Worm (Caenorhabditis elegans): Measurements from ENCODE around the gene col-150.

DNA sequence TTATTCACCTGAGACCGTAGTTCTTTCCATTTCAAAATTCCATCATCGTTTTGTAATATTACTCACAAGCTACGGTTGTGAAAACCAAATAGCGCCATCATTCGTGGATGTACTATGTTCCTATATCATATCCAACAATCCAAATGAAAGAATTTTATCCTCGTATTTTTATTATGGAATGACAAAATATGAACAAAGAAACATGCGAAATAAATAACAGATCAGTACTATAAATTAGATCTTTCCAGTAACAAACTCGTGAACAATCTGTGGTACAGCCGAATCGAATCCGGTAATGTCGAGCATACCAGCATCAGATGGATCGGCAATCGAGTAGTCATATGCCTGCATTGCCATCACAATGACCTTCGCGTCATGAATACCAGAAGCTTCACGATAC, 41.8 kb downstream of the col-150 start:
- TF ChIP-seq nhr-25 (tag; optimal IDR thresholded peaks at IDR 0.05) (no peak), ztf-1 (GFP tag; conservative IDR thresholded peaks at IDR 0.05) (no peak), ceh-16 (tag; optimal IDR thresholded peaks at IDR 0.05) (no peak), lsy-2 (tag; optimal IDR thresholded peaks at IDR 0.05) (no peak), ztf-11 (tag; optimal IDR thresholded peaks at IDR 0.05) (no peak), nhr-23 (tag; optimal IDR thresholded peaks at IDR 0.05) (no peak), skn-1 (tag; optimal IDR thresholded peaks at IDR 0.05) (no peak), unc-55 (GFP tag; optimal IDR thresholded peaks at IDR 0.05) (no peak), nhr-11 (tag; optimal IDR thresholded peaks at IDR 0.05) (no peak), ama-1 (optimal IDR thresholded peaks at IDR 0.05) (no peak), unc-62 (GFP tag; optimal IDR thresholded peaks at IDR 0.05) (no peak), nhr-237 (tag; optimal IDR thresholded peaks at IDR 0.05) (no peak), blmp-1 (tag; optimal IDR thresholded peaks at IDR 0.05; ENCODE audit: insufficient read depth) (no peak), fos-1 (tag; optimal IDR thresholded peaks at IDR 0.05) (no peak)
